Fruit fly (Drosophila melanogaster) whole organism, embryonic: ENCODE data around the gene Nf-YC.

Experiments
- Ada2b ChIP-seq: fragments of 200-800 bp; sonication (Bioruptor generic); IDR thresholded peaks from 2 replicates; pipeline ENCODE4 v1.3.6; 2022; ENCODE audit warnings: missing biosample characterization, missing genetic modification characterization
- Bgb ChIP-seq: fragments of 200-800 bp; sonication (Bioruptor generic); IDR thresholded peaks from 2 replicates; pipeline ENCODE4 v1.3.6; 2022; ENCODE audit warnings: missing biosample characterization, missing genetic modification characterization; ENCODE audit not compliant: partially characterized antibody
- CG10654 ChIP-seq: fragments of 200-800 bp; sonication (Bioruptor generic); optimal IDR thresholded peaks from 2 replicates; lab custom pipeline; 2016; ENCODE audit warnings: missing biosample characterization, missing genetic modification characterization
- CG11504 ChIP-seq: fragments of 200-800 bp; sonication (Bioruptor generic); optimal IDR thresholded peaks from 3 replicates; lab custom pipeline; 2019; ENCODE audit warnings: missing biosample characterization, mild to moderate bottlenecking, missing genetic modification characterization, moderate library complexity
- CG12155 ChIP-seq: fragments of 200-800 bp; sonication (Bioruptor generic); optimal IDR thresholded peaks from 3 replicates; lab custom pipeline; 2016; ENCODE audit warnings: missing biosample characterization, missing genetic modification characterization
- CG12659 ChIP-seq: fragments of 200-800 bp; sonication (Bioruptor generic); optimal IDR thresholded peaks from 3 replicates; lab custom pipeline; 2017; ENCODE audit warnings: mild to moderate bottlenecking, missing biosample characterization, missing genetic modification reagents, missing genetic modification characterization
- CG13296 ChIP-seq: fragments of 200-800 bp; sonication (Bioruptor generic); optimal IDR thresholded peaks from 3 replicates; lab custom pipeline; 2018; ENCODE audit warnings: missing biosample characterization, mild to moderate bottlenecking, missing genetic modification characterization
- CG14014 ChIP-seq: fragments of 200-800 bp; sonication (Bioruptor generic); IDR thresholded peaks from 2 replicates; pipeline ENCODE4 v1.3.6; 2022; ENCODE audit warnings: missing biosample characterization, missing genetic modification characterization
- CG17385 ChIP-seq: fragments of 200-800 bp; sonication (Bioruptor generic); optimal IDR thresholded peaks from 3 replicates; lab custom pipeline; 2018; ENCODE audit warnings: missing biosample characterization, mild to moderate bottlenecking, missing genetic modification characterization
- CG17829 ChIP-seq: fragments of 200-800 bp; optimal IDR thresholded peaks from 2 replicates; lab custom pipeline; 2019; ENCODE audit warnings: missing biosample characterization, mild to moderate bottlenecking, missing genetic modification characterization, moderate library complexity
- CG30403 ChIP-seq: fragments of 200-800 bp; sonication (Bioruptor generic); optimal IDR thresholded peaks from 3 replicates; lab custom pipeline; 2016; ENCODE audit warnings: missing biosample characterization, missing genetic modification characterization
- CG3163 ChIP-seq: fragments of 200-800 bp; sonication (Bioruptor generic); optimal IDR thresholded peaks from 3 replicates; lab custom pipeline; 2016; ENCODE audit warnings: missing biosample characterization, missing genetic modification characterization
- CG32767 ChIP-seq: fragments of 200-800 bp; sonication (Bioruptor generic); IDR thresholded peaks from 2 replicates; pipeline ENCODE4 v1.3.6; 2022; ENCODE audit warnings: missing biosample characterization, missing genetic modification characterization
- CG4404 ChIP-seq: fragments of 200-800 bp; sonication (Bioruptor generic); IDR thresholded peaks from 2 replicates; pipeline ENCODE4 v1.3.6; 2022; ENCODE audit warnings: missing biosample characterization, missing genetic modification characterization
- CG4424 ChIP-seq: fragments of 200-800 bp; sonication (Bioruptor generic); optimal IDR thresholded peaks from 3 replicates; lab custom pipeline; 2016; ENCODE audit warnings: missing biosample characterization, missing genetic modification characterization
- CG5953 ChIP-seq: fragments of 200-800 bp; sonication (Bioruptor generic); IDR thresholded peaks from 2 replicates; pipeline ENCODE4 v1.3.6; 2022; ENCODE audit warnings: missing biosample characterization, missing genetic modification characterization
- CG6175 ChIP-seq: fragments of 200-800 bp; sonication (Bioruptor generic); IDR thresholded peaks from 3 replicates; pipeline ENCODE4 v1.3.6; 2022; ENCODE audit warnings: missing biosample characterization, missing genetic modification characterization
- CG6654 ChIP-seq: fragments of 200-800 bp; sonication (Bioruptor generic); optimal IDR thresholded peaks from 2 replicates; lab custom pipeline; 2017; ENCODE audit warnings: missing biosample characterization, mild to moderate bottlenecking, missing genetic modification characterization
- CG6765 ChIP-seq: fragments of 200-800 bp; sonication (Bioruptor generic); optimal IDR thresholded peaks from 3 replicates; lab custom pipeline; 2017; ENCODE audit warnings: missing biosample characterization, mild to moderate bottlenecking, missing genetic modification characterization
- CG7271 ChIP-seq: fragments of 200-800 bp; sonication (Bioruptor generic); optimal IDR thresholded peaks from 2 replicates; lab custom pipeline; 2018; ENCODE audit warnings: missing biosample characterization, mild to moderate bottlenecking, missing genetic modification characterization, moderate library complexity
- CG7987 ChIP-seq: fragments of 200-800 bp; sonication (Bioruptor generic); optimal IDR thresholded peaks from 2 replicates; lab custom pipeline; 2018; ENCODE audit warnings: missing biosample characterization, mild to moderate bottlenecking, missing genetic modification characterization, moderate library complexity
- CG8924 ChIP-seq: fragments of 200-800 bp; optimal IDR thresholded peaks from 3 replicates; lab custom pipeline; 2019; ENCODE audit warnings: missing biosample characterization, mild to moderate bottlenecking, missing genetic modification characterization, moderate library complexity
- CG9932 ChIP-seq: fragments of 200-800 bp; sonication (Bioruptor generic); IDR thresholded peaks from 2 replicates; pipeline ENCODE4 v1.3.6; 2022; ENCODE audit warnings: missing biosample characterization, missing genetic modification characterization
- Dll ChIP-seq: fragments of 200-800 bp; sonication (Bioruptor generic); IDR thresholded peaks from 4 replicates; pipeline ENCODE4 v1.3.6; 2022; ENCODE audit warnings: missing biosample characterization, missing genetic modification characterization; ENCODE audit not compliant: partially characterized antibody
- Fer2 ChIP-seq: fragments of 200-800 bp; sonication (Bioruptor generic); optimal IDR thresholded peaks from 2 replicates; lab custom pipeline; 2018; ENCODE audit warnings: missing biosample characterization, mild to moderate bottlenecking, missing genetic modification characterization, moderate library complexity
- Gsc ChIP-seq: fragments of 200-800 bp; sonication (Bioruptor generic); IDR thresholded peaks from 2 replicates; pipeline ENCODE4 v1.3.6; 2022; ENCODE audit warnings: missing biosample characterization, missing genetic modification characterization
- HLH4C ChIP-seq: fragments of 200-800 bp; sonication (Bioruptor generic); IDR thresholded peaks from 3 replicates; pipeline ENCODE4 v1.3.6; 2022; ENCODE audit warnings: missing biosample characterization, missing genetic modification characterization; ENCODE audit not compliant: partially characterized antibody
- Oli ChIP-seq: fragments of 200-800 bp; sonication (Bioruptor generic); optimal IDR thresholded peaks from 2 replicates; lab custom pipeline; 2018; ENCODE audit warnings: missing biosample characterization, mild to moderate bottlenecking, missing genetic modification characterization, moderate library complexity
- Rfx ChIP-seq: fragments of 200-800 bp; sonication (Bioruptor generic); IDR thresholded peaks from 2 replicates; pipeline ENCODE4 v1.3.6; 2022; ENCODE audit warnings: missing biosample characterization, missing genetic modification characterization
- abd-A ChIP-seq: fragments of 200-800 bp; sonication (Bioruptor generic); optimal IDR thresholded peaks from 3 replicates; lab custom pipeline; 2019; ENCODE audit warnings: missing biosample characterization, mild to moderate bottlenecking, missing genetic modification characterization, moderate library complexity
- bab2 ChIP-seq: fragments of 200-800 bp; sonication (Bioruptor generic); optimal IDR thresholded peaks from 2 replicates; lab custom pipeline; 2016; ENCODE audit warnings: missing biosample characterization, missing genetic modification characterization
- btn ChIP-seq: fragments of 200-800 bp; sonication (Bioruptor generic); optimal IDR thresholded peaks from 2 replicates; lab custom pipeline; 2016; ENCODE audit warnings: missing biosample characterization, missing genetic modification characterization
- cas ChIP-seq: fragments of 200-800 bp; sonication (Bioruptor generic); IDR thresholded peaks from 2 replicates; pipeline ENCODE4 v1.3.6; 2022; ENCODE audit warnings: missing biosample characterization, missing genetic modification characterization
- ci ChIP-seq: fragments of 200-800 bp; sonication (Bioruptor generic); IDR thresholded peaks from 3 replicates; pipeline ENCODE4 v1.3.6; 2022; ENCODE audit warnings: missing biosample characterization, missing genetic modification characterization
- crp ChIP-seq, 2 experiments: fragments of 200-800 bp; sonication (Bioruptor generic); optimal IDR thresholded peaks; 2 replicates in 1 of 2; 3 replicates in 1 of 2; lab custom pipeline; 2017; ENCODE audit warnings: missing biosample characterization in 2 of 2, missing genetic modification characterization in 2 of 2, mild to moderate bottlenecking in 1 of 2, moderate library complexity in 1 of 2
- danr ChIP-seq: fragments of 200-800 bp; sonication (Bioruptor generic); IDR thresholded peaks from 2 replicates; pipeline ENCODE4 v1.3.6; 2022; ENCODE audit warnings: missing biosample characterization, missing genetic modification characterization
- en ChIP-seq: fragments of 200-800 bp; sonication (Bioruptor generic); optimal IDR thresholded peaks from 2 replicates; lab custom pipeline; 2016; ENCODE audit warnings: missing biosample characterization, missing genetic modification characterization
- ftz-f1 ChIP-seq: fragments of 200-800 bp; sonication (Bioruptor generic); optimal IDR thresholded peaks from 2 replicates; lab custom pipeline; 2016; ENCODE audit warnings: missing biosample characterization, missing genetic modification characterization
- gce ChIP-seq: fragments of 200-800 bp; sonication (Bioruptor generic); IDR thresholded peaks from 3 replicates; pipeline ENCODE4 v1.3.6; 2022; ENCODE audit warnings: missing biosample characterization, missing genetic modification characterization
- odd ChIP-seq: fragments of 200-800 bp; sonication (Bioruptor generic); optimal IDR thresholded peaks from 2 replicates; lab custom pipeline; 2017; ENCODE audit warnings: missing biosample characterization, mild to moderate bottlenecking, missing genetic modification characterization
- prd ChIP-seq, 3 experiments: fragments of >200 bp in 2 of 3; fragments of 200-800 bp in 1 of 3; sonication (Bioruptor generic) in 1 of 3; optimal IDR thresholded peaks in 2 of 3; IDR thresholded peaks in 1 of 3; 2 replicates in 2 of 3; 3 replicates in 1 of 3; pipeline versions ENCODE4 v1.3.6 to Lab custom; 2017 to 2022; ENCODE audit warnings: missing biosample characterization in 1 of 3, missing genetic modification characterization in 1 of 3
- pros ChIP-seq: fragments of 200-800 bp; sonication (Bioruptor generic); optimal IDR thresholded peaks from 3 replicates; lab custom pipeline; 2019; ENCODE audit warnings: missing biosample characterization, mild to moderate bottlenecking, missing genetic modification characterization, moderate library complexity
- row ChIP-seq: fragments of 200-800 bp; sonication (Bioruptor generic); IDR thresholded peaks from 3 replicates; pipeline ENCODE4 v1.3.6; 2022; ENCODE audit warnings: missing biosample characterization, missing genetic modification characterization
- sima ChIP-seq: fragments of 200-800 bp; sonication (Bioruptor generic); optimal IDR thresholded peaks from 2 replicates; lab custom pipeline; 2016; ENCODE audit warnings: missing biosample characterization, missing genetic modification characterization
- sna ChIP-seq: fragments of 200-800 bp; sonication (Bioruptor generic); IDR thresholded peaks from 2 replicates; pipeline ENCODE4 v1.3.6; 2022; ENCODE audit warnings: missing biosample characterization, missing genetic modification characterization; ENCODE audit not compliant: partially characterized antibody
- sug ChIP-seq: fragments of 200-800 bp; optimal IDR thresholded peaks from 2 replicates; lab custom pipeline; 2019; ENCODE audit warnings: missing biosample characterization, mild to moderate bottlenecking, missing genetic modification characterization, moderate library complexity
- tll ChIP-seq, 2 experiments: fragments of 200-800 bp in 1 of 2; fragments of >200 bp in 1 of 2; sonication (Bioruptor generic) in 1 of 2; optimal IDR thresholded peaks; 2 replicates each; lab custom pipeline; 2017 to 2019; ENCODE audit warnings: missing biosample characterization in 2 of 2, missing genetic modification characterization in 2 of 2, mild to moderate bottlenecking in 1 of 2, moderate library complexity in 1 of 2
- trh ChIP-seq: fragments of 200-800 bp; sonication (Bioruptor generic); optimal IDR thresholded peaks from 2 replicates; lab custom pipeline; 2016; ENCODE audit warnings: missing biosample characterization, missing genetic modification characterization

Gene Nf-YC

dm6 chrX:6863289-6863938 is 42.7 kb upstream of the Nf-YC start, which contains the start of gene CG43736 (continued):
- TF ChIP-seq Bgb (GFP tag; lab: Robert Waterston, UW) (no peak), prd (optimal IDR thresholded peaks at IDR 0.05; lab: Kevin White, UChicago) (no peak), prd (GFP tag; IDR thresholded peaks at IDR 0.05; lab: Robert Waterston, UW) (peak; percentile 88), Oli (tag; lab: Kevin White, UChicago) (peak; percentile 97), abd-A (tag; lab: Kevin White, UChicago) (peak; percentile 27), CG4424 (GFP tag; lab: Kevin White, UChicago) (peak; percentile 96), CG6175 (GFP tag; lab: Robert Waterston, UW) (peak; percentile 77; the same call in 2 of the 3 replicates), bab2 (GFP tag; lab: Kevin White, UChicago) (peak; percentile 93), ftz-f1 (GFP tag; lab: Kevin White, UChicago) (peak; percentile 20), Dll (GFP tag; lab: Robert Waterston, UW) (no peak), CG6765 (peak; percentile 94), CG6654 (GFP tag; lab: Kevin White, UChicago) (peak; percentile 86), trh (GFP tag; lab: Kevin White, UChicago) (peak; percentile 86), CG12659 (GFP tag; lab: Kevin White, UChicago) (peak; percentile 97), CG7987 (GFP tag; lab: Kevin White, UChicago) (peak; percentile 85), sna (GFP tag; lab: Robert Waterston, UW) (no peak), CG11504 (tag; lab: Kevin White, UChicago) (peak; percentile 98), CG4404 (peak; percentile 72; the same call in 1 of the 2 replicates), Fer2 (tag; lab: Kevin White, UChicago) (peak; percentile 92), CG30403 (GFP tag; lab: Kevin White, UChicago) (peak; percentile 97), CG7271 (tag; lab: Kevin White, UChicago) (peak; percentile 65), danr (GFP tag; lab: Robert Waterston, UW) (peak; percentile 90), tll (GFP tag; optimal IDR thresholded peaks at IDR 0.05; lab: Kevin White, UChicago) (no peak), gce (GFP tag; lab: Robert Waterston, UW) (no peak; the same call in 2 of the 3 replicates), CG17385 (GFP tag; lab: Kevin White, UChicago) (peak; percentile 83), CG8924 (tag; lab: Kevin White, UChicago) (peak; percentile 98), CG5953 (GFP tag; lab: Robert Waterston, UW) (peak; percentile 70), CG32767 (GFP tag; lab: Robert Waterston, UW) (peak; percentile 82), ci (GFP tag; lab: Robert Waterston, UW) (peak; percentile 82), CG17829 (tag; lab: Kevin White, UChicago) (peak; percentile 97), Gsc (no peak; the same call in 1 of the 2 replicates), odd (GFP tag; lab: Kevin White, UChicago) (peak; percentile 93), CG9932 (GFP tag; lab: Robert Waterston, UW) (peak; percentile 83), pros (GFP tag; lab: Kevin White, UChicago) (no peak), crp (GFP tag; optimal IDR thresholded peaks at IDR 0.05; lab: Kevin White, UChicago) (peak in 1 of 2 experiments; percentile 49), CG10654 (GFP tag; lab: Kevin White, UChicago) (peak; percentile 94), Rfx (peak; percentile 92), cas (peak; percentile 69), HLH4C (no peak), en (GFP tag; lab: Kevin White, UChicago) (peak; percentile 83), CG3163 (peak; percentile 61), btn (peak; percentile 79), sug (tag; lab: Kevin White, UChicago) (peak; percentile 93), Ada2b (GFP tag; lab: Robert Waterston, UW) (peak; percentile 89), sima (GFP tag; lab: Kevin White, UChicago) (peak; percentile 45), CG12155 (GFP tag; lab: Kevin White, UChicago) (peak; percentile 91), row (GFP tag; lab: Robert Waterston, UW) (peak; percentile 87), CG13296 (GFP tag; lab: Kevin White, UChicago) (peak; percentile 97), CG14014 (GFP tag; lab: Robert Waterston, UW) (peak; percentile 88)
